Fruit fly (Drosophila melanogaster): Measurements from ENCODE around the gene csw.

The csw gene

DNA sequence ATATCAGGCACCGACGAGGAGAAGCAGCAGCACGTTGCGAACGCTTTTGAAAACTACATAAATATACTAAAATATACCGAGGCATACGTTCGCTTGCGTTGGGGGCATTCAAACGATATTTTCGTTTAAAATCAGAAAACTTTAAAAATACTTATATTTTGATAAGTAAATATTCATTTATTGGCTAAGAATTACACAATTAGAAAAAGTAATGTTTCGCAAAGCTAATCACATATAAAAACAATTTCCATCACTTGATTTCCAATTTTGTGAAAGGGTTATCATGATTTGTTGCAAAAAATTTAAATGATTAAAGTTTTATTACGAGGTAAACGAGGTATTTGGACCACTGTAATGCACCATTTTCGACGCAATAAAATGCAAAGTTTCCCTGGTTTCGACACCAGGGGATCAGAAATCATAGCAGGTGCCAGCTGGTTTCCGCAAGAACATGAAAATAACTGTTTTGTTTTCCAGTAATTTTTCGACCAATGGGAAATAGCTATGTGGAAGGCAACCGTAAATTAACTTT lies 18.1 kb upstream of the csw start, which contains the start of gene CG4045:
TSS of gene CG4045 (minus strand) at position 55 of the 532 bp plus-strand sequence.
- TF ChIP-seq Myb (GFP tag; optimal IDR thresholded peaks at IDR 0.05) (no peak), CG14667 (GFP tag; IDR thresholded peaks at IDR 0.05) (no peak), ac (GFP tag; optimal IDR thresholded peaks at IDR 0.05) (no peak), CG10321 (GFP tag; IDR thresholded peaks at IDR 0.05) (no peak), CG34422 (GFP tag; IDR thresholded peaks at IDR 0.05) (no peak), CG6813 (GFP tag; optimal IDR thresholded peaks at IDR 0.05) (no peak), bcd (GFP tag; optimal IDR thresholded peaks at IDR 0.05) (no peak), Pdp1 (GFP tag; optimal IDR thresholded peaks at IDR 0.05) (no peak), CG2202 (tag; optimal IDR thresholded peaks at IDR 0.05) (no peak), Dp (GFP tag; optimal IDR thresholded peaks at IDR 0.05) (peak; percentile 22), CG17829 (tag; optimal IDR thresholded peaks at IDR 0.05) (no peak), CG7987 (GFP tag; optimal IDR thresholded peaks at IDR 0.05) (no peak), CG33557 (GFP tag; optimal IDR thresholded peaks at IDR 0.05) (no peak), E2f2 (GFP tag; IDR thresholded peaks at IDR 0.05) (peak; percentile 28; the same call in 1 of the 2 replicates), B-H2 (GFP tag; optimal IDR thresholded peaks at IDR 0.05) (no peak), sug (tag; optimal IDR thresholded peaks at IDR 0.05) (peak; percentile 6), CG15011 (GFP tag; optimal IDR thresholded peaks at IDR 0.05) (no peak), CG18599 (GFP tag; optimal IDR thresholded peaks at IDR 0.05) (no peak), CG8765 (GFP tag; IDR thresholded peaks at IDR 0.05) (no peak), gro (GFP tag; optimal IDR thresholded peaks at IDR 0.05) (no peak), CG13287 (GFP tag; IDR thresholded peaks at IDR 0.05; ENCODE audit: partially characterized antibody) (peak; percentile 23), C15 (GFP tag; IDR thresholded peaks at IDR 0.05) (no peak), CG13624 (GFP tag; optimal IDR thresholded peaks at IDR 0.05) (no peak), Gsc (GFP tag; IDR thresholded peaks at IDR 0.05) (no peak), wdn (GFP tag; IDR thresholded peaks at IDR 0.05) (no peak), B-H1 (GFP tag; IDR thresholded peaks at IDR 0.05) (no peak), MESR4 (GFP tag; optimal IDR thresholded peaks at IDR 0.05) (no peak), nerfin-1 (tag; optimal IDR thresholded peaks at IDR 0.05) (no peak), CG4360 (GFP tag; IDR thresholded peaks at IDR 0.05) (no peak), CG10209 (GFP tag; optimal IDR thresholded peaks at IDR 0.05) (no peak), CG17802 (tag; optimal IDR thresholded peaks at IDR 0.05) (no peak), scrt (GFP tag; optimal IDR thresholded peaks at IDR 0.05) (no peak), lov (optimal IDR thresholded peaks at IDR 0.05) (no peak), lov (GFP tag; IDR thresholded peaks at IDR 0.05) (no peak), CG6272 (GFP tag; IDR thresholded peaks at IDR 0.05) (no peak), CG11504 (tag; optimal IDR thresholded peaks at IDR 0.05) (peak; percentile 39), HmgZ (tag; optimal IDR thresholded peaks at IDR 0.05) (no peak), Ets65A (GFP tag) (no peak), Max (GFP tag; optimal IDR thresholded peaks at IDR 0.05) (no peak), CG17328 (GFP tag; IDR thresholded peaks at IDR 0.05) (no peak), Vsx1 (GFP tag; optimal IDR thresholded peaks at IDR 0.05) (no peak), fd96Cb (tag; optimal IDR thresholded peaks at IDR 0.05) (no peak), unc-4 (GFP tag; IDR thresholded peaks at IDR 0.05; ENCODE audit: partially characterized antibody) (no peak), CG2678 (tag; optimal IDR thresholded peaks at IDR 0.05) (peak; percentile 39), Kr (GFP tag; optimal IDR thresholded peaks at IDR 0.05) (no peak), CG10274 (GFP tag; optimal IDR thresholded peaks at IDR 0.05) (no peak), CG10565 (GFP tag; optimal IDR thresholded peaks at IDR 0.05) (no peak), cato (GFP tag; optimal IDR thresholded peaks at IDR 0.05; ENCODE audit: borderline replicate concordance) (no peak), pros (GFP tag; optimal IDR thresholded peaks at IDR 0.05) (no peak), GATAe (GFP tag; conservative IDR thresholded peaks at IDR 0.05) (no peak), caup (GFP tag; optimal IDR thresholded peaks at IDR 0.05; ENCODE audit: severe bottlenecking) (no peak)

Measured in whole organism, embryonic.